Fruit fly (Drosophila melanogaster): ENCODE data around the gene Mst87F.

The Mst87F gene

DNA sequence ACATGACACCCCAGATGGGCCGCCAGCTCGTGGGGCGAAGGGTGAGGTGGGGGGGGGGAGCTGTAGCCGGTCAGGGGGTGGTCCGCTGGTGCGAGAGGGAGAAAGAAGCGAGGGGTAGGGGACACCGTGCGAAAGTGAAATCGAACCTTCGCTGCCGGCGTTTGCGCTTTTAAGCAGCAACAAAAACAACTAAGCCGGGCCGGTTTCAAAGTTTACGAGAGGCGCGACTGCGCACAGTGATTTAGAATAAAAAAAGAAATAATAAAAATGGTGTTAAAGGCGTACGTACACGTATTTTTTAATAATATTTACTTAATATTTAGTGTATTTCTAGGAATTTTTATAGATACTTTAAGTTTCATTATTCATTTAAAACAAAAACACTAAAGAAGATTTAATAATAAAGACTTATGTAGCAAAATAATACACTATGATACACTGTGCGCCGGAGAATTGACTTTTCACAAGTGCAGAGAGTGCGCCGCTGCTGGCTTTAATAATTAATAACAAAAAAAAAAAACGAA is 3.9 kb upstream of the Mst87F start:
- TF ChIP-seq CG17806 (tag; optimal IDR thresholded peaks at IDR 0.05) = peak; percentile 1
- TF ChIP-seq CG9948 (tag; optimal IDR thresholded peaks at IDR 0.05) = peak; percentile 38
- 0 out of 2 replicates have a peak, but pooled peaks have one; percentile 22 for TF ChIP-seq CG12605 (GFP tag; IDR thresholded peaks at IDR 0.05)
- peak; percentile 89 for TF ChIP-seq Snoo (tag; optimal IDR thresholded peaks at IDR 0.05)
- no peak for TF ChIP-seq EcR (GFP tag; optimal IDR thresholded peaks at IDR 0.05)
- peak; percentile 43 for TF ChIP-seq CG8159 (tag; optimal IDR thresholded peaks at IDR 0.05)
- no peak for TF ChIP-seq gl (tag; optimal IDR thresholded peaks at IDR 0.05)
- TF ChIP-seq Pif1B (GFP tag; optimal IDR thresholded peaks at IDR 0.05) = peak; percentile 72
- peak; percentile 42 for TF ChIP-seq CG13204 (GFP tag; optimal IDR thresholded peaks at IDR 0.05)
- peak; percentile 84 for TF ChIP-seq fd96Ca (GFP tag; IDR thresholded peaks at IDR 0.05)
- TF ChIP-seq CG14655 (GFP tag; optimal IDR thresholded peaks at IDR 0.05) = peak; percentile 26
- peak; percentile 70 for TF ChIP-seq CG15710 (tag; optimal IDR thresholded peaks at IDR 0.05)
- no peak for TF ChIP-seq CG4496 (GFP tag; IDR thresholded peaks at IDR 0.05)
- TF ChIP-seq CG10348 (GFP tag; IDR thresholded peaks at IDR 0.05) = no peak
- no peak for TF ChIP-seq D1 (tag; optimal IDR thresholded peaks at IDR 0.05)
- TF ChIP-seq rn (GFP tag; IDR thresholded peaks at IDR 0.05) = 0 out of 2 replicates have a peak, but pooled peaks have one; percentile 21
- TF ChIP-seq CG32121 (GFP tag; IDR thresholded peaks at IDR 0.05) = peak; percentile 90
- peak; percentile 61 for TF ChIP-seq Pif1A (GFP tag; optimal IDR thresholded peaks at IDR 0.05)
- TF ChIP-seq CG8301 (tag; optimal IDR thresholded peaks at IDR 0.05) = no peak
- TF ChIP-seq CG34367 (tag; optimal IDR thresholded peaks at IDR 0.05) = no peak
- TF ChIP-seq Ets98B (GFP tag; IDR thresholded peaks at IDR 0.05) = peak; percentile 93

DNA sequence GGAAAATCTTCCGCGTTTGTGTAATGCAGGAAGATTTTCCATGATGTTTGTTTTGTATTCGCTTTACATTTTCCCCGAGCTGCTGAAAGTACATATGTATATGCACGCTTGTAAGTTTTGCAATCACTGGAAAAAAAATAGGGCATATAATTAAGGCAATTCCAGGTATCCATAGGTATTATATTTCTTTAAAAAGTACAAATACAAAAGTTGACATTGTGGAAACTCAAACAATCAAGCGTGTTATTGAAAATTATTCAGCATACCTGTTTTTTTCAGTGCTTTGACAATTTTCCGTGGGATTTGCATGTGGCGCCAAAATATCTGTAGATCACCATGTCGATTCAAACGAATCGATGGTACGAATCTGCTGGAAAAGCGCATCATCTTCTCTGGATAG is 3.2 kb upstream of the Mst87F start:
- TF ChIP-seq CG8159 (tag; optimal IDR thresholded peaks at IDR 0.05) = peak; percentile 6
- peak; percentile 39; the same call in 1 of the 3 replicates for TF ChIP-seq fd96Ca (GFP tag; IDR thresholded peaks at IDR 0.05)
- TF ChIP-seq CG13204 (GFP tag; optimal IDR thresholded peaks at IDR 0.05) = no peak
- TF ChIP-seq Pif1B (GFP tag; optimal IDR thresholded peaks at IDR 0.05) = no peak
- TF ChIP-seq rn (GFP tag; IDR thresholded peaks at IDR 0.05) = peak; percentile 35; the same call in 1 of the 2 replicates
- TF ChIP-seq Snoo (tag; optimal IDR thresholded peaks at IDR 0.05) = no peak
- TF ChIP-seq CG17806 (tag; optimal IDR thresholded peaks at IDR 0.05) = peak; percentile 10
- peak; percentile 73 for TF ChIP-seq CG32121 (GFP tag; IDR thresholded peaks at IDR 0.05)
- TF ChIP-seq gl (tag; optimal IDR thresholded peaks at IDR 0.05) = no peak
- TF ChIP-seq D1 (tag; optimal IDR thresholded peaks at IDR 0.05) = no peak
- TF ChIP-seq EcR (GFP tag; optimal IDR thresholded peaks at IDR 0.05) = no peak
- TF ChIP-seq CG14655 (GFP tag; optimal IDR thresholded peaks at IDR 0.05) = peak; percentile 32
- no peak for TF ChIP-seq CG10348 (GFP tag; IDR thresholded peaks at IDR 0.05)
- TF ChIP-seq CG9948 (tag; optimal IDR thresholded peaks at IDR 0.05) = no peak
- peak; percentile 24 for TF ChIP-seq Pif1A (GFP tag; optimal IDR thresholded peaks at IDR 0.05)
- peak; percentile 64 for TF ChIP-seq CG4496 (GFP tag; IDR thresholded peaks at IDR 0.05)
- TF ChIP-seq CG34367 (tag; optimal IDR thresholded peaks at IDR 0.05) = no peak
- peak; percentile 59 for TF ChIP-seq Ets98B (GFP tag; IDR thresholded peaks at IDR 0.05)
- TF ChIP-seq CG15710 (tag; optimal IDR thresholded peaks at IDR 0.05) = no peak
- TF ChIP-seq CG8301 (tag; optimal IDR thresholded peaks at IDR 0.05) = peak; percentile 21
- no peak for TF ChIP-seq CG12605 (GFP tag; IDR thresholded peaks at IDR 0.05)

DNA sequence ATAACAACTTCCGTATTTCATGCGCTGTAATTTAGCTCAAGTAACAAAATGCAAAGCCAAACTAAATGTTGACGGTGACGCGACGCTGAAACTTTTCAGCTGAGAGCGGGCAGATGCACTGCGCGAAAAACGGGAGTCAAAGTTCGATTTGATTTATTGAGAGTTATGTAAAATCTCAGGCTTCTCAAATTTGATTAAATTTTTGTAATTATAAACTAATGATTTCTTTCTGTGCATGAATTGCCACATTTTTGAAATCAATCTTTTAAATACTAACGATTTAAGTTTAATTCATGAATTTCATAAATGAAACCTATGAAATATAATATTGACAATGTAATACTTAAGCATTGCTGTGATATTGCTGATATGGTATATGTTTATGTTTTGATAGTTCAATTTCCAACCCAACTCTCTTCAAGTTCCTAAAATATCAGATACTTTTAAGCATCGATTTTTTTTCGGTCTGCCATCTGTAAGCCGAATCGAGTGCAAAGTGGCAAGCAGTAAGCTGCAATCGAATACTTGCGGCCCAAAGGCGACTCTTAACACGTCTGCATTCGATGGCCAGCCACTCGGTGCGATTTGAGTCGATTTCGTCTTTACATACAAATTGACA is 5.1 kb downstream of the Mst87F start:
- no peak for TF ChIP-seq CG32121 (GFP tag; IDR thresholded peaks at IDR 0.05)
- TF ChIP-seq CG15710 (tag; optimal IDR thresholded peaks at IDR 0.05) = no peak
- TF ChIP-seq CG10348 (GFP tag; IDR thresholded peaks at IDR 0.05) = no peak
- TF ChIP-seq CG34367 (tag; optimal IDR thresholded peaks at IDR 0.05) = no peak
- TF ChIP-seq Ets98B (GFP tag; IDR thresholded peaks at IDR 0.05) = no peak
- TF ChIP-seq CG12605 (GFP tag; IDR thresholded peaks at IDR 0.05) = no peak
- TF ChIP-seq CG14655 (GFP tag; optimal IDR thresholded peaks at IDR 0.05) = no peak

DNA sequence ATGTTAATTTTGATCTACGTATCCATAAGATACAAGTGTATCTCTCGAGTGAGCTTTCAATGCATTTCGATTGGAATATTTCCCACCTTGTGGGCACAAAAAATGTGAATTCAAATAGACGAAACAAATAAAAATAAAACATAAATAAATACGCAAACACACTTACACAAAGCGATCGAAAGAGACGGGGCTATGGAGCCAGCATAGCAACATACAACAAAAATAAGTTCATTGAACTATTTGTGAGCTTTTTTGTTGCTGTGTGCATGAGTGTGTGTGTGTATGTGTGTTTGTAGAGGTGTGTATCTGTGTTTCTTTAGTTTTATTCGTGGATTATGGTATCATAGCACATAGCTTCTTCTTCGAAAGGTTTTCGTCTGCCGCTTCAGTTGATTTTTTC is 7.3 kb downstream of the Mst87F start:
- TF ChIP-seq D1 (tag; optimal IDR thresholded peaks at IDR 0.05) (no peak), CG8301 (tag; optimal IDR thresholded peaks at IDR 0.05) (no peak), Pif1B (GFP tag; optimal IDR thresholded peaks at IDR 0.05) (no peak), CG13204 (GFP tag; optimal IDR thresholded peaks at IDR 0.05) (no peak), EcR (GFP tag; optimal IDR thresholded peaks at IDR 0.05) (peak; percentile 32), Ets98B (GFP tag; IDR thresholded peaks at IDR 0.05) (no peak)

DNA sequence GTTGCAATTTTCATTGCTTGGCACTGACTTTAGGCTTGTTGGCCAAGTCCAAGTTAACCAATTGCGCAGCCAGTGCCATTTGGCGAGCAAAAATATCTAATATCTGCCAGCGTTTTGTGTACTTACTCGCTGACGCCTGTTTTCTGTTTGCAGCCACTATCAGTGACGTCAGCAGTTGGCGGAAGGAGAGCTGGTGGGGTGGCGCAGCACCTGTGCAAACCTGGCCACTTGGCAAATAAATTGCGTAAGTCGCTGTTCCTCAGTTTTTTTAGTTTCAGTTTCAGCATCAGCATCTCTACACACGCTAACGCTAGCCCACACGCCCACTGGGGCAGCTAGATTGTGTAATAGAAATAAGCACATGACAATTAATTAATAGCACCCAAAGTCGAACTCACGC is 8.8 kb downstream of the Mst87F start:
- TF ChIP-seq CG15710 (tag; optimal IDR thresholded peaks at IDR 0.05) (no peak), CG34367 (tag; optimal IDR thresholded peaks at IDR 0.05) (no peak), Pif1B (GFP tag; optimal IDR thresholded peaks at IDR 0.05) (no peak), CG14655 (GFP tag; optimal IDR thresholded peaks at IDR 0.05) (no peak), CG13204 (GFP tag; optimal IDR thresholded peaks at IDR 0.05) (no peak), Snoo (tag; optimal IDR thresholded peaks at IDR 0.05) (no peak), CG12605 (GFP tag; IDR thresholded peaks at IDR 0.05) (no peak), fd96Ca (GFP tag; IDR thresholded peaks at IDR 0.05) (0 out of 3 replicates have a peak, but pooled peaks have one; percentile 18), gl (tag; optimal IDR thresholded peaks at IDR 0.05) (no peak), Ets98B (GFP tag; IDR thresholded peaks at IDR 0.05) (no peak), CG8301 (tag; optimal IDR thresholded peaks at IDR 0.05) (no peak), CG10348 (GFP tag; IDR thresholded peaks at IDR 0.05) (no peak), CG32121 (GFP tag; IDR thresholded peaks at IDR 0.05) (peak; percentile 30; the same call in 1 of the 2 replicates), CG9948 (tag; optimal IDR thresholded peaks at IDR 0.05) (no peak), CG17806 (tag; optimal IDR thresholded peaks at IDR 0.05) (no peak)
